Worm (Caenorhabditis elegans) whole organism, midembryonic: ENCODE results near the gene ZK1248.11.
"Not testable (repeated sequence)": the region's sequence is repeated elsewhere in the genome, so short reads cannot be mapped to it uniquely, and the experiment has no call there.

Experiments
- T22C8.4 ChIP-seq: fragments of 200-800 bp; sonication (Bioruptor generic); IDR thresholded peaks from 2 replicates; pipeline ENCODE4 v1.3.6; 2022; ENCODE audit warnings: missing genetic modification characterization, missing compliant biosample characterization
- cog-1 ChIP-seq: sonication (generic microtip); optimal IDR thresholded peaks from 2 replicates; lab custom pipeline; 2016; ENCODE audit warnings: missing genetic modification characterization, missing compliant biosample characterization
- med-1 ChIP-seq: sonication (generic microtip); optimal IDR thresholded peaks from 2 replicates; lab custom pipeline; 2017; ENCODE audit warnings: missing genetic modification characterization, mild to moderate bottlenecking, missing compliant biosample characterization, antibody characterized with exemption, missing genetic modification reagents; ENCODE audit not compliant: insufficient read depth
- ref-1 ChIP-seq: fragments of 200-800 bp; sonication (Bioruptor generic); conservative IDR thresholded peaks from 2 replicates; pipeline ENCODE4 v1.3.6; 2022; ENCODE audit warnings: missing genetic modification reagents, missing genetic modification characterization, missing compliant biosample characterization
- ztf-23 ChIP-seq: fragments of 200-800 bp; sonication (Bioruptor generic); IDR thresholded peaks from 2 replicates; pipeline ENCODE4 v1.3.6; 2022; ENCODE audit warnings: missing genetic modification reagents, missing genetic modification characterization, missing compliant biosample characterization

DNA sequence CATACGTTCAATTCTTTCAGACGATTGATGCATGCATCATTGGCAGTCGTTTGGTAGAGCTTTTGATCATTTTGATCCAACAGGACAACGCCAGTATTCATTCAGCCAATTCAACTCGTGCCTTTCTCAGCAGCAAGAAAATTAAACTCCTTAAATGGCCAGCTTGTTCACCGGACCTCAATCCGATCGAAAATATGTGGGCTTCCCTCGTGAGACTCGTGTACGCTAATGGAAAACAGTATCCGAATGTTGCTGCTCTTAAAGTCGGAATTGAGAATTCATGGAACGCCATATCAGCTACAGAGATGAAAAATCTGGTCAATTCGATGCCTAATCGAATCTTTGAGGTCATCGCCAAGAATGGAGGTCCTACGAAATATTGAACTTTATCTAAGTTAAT is 13.0 kb downstream of the ZK1248.11 start, which contains the start of gene wago-5:
- not testable (repeated sequence) for TF ChIP-seq ztf-23; ref-1 (GFP tag; lab: Robert Waterston, UW); T22C8.4 (GFP tag; lab: Robert Waterston, UW); cog-1 (tag; lab: Kevin White, UChicago); med-1
